Worm (Caenorhabditis elegans) whole organism, L3 larva: Measurements from ENCODE around the gene C02E7.6.

Experiments used
- ZK546.5 ChIP-seq: sonication (generic microtip); optimal IDR thresholded peaks from 2 replicates; lab custom pipeline; 2017; ENCODE audit warnings: missing biosample characterization, missing genetic modification characterization
- ama-1 ChIP-seq: fragments of 150-350 bp; optimal IDR thresholded peaks from 2 replicates; lab custom pipeline; 2018
- ceh-28 ChIP-seq: fragments of 150-350 bp; optimal IDR thresholded peaks from 2 replicates; lab custom pipeline; 2014; ENCODE audit warnings: missing biosample characterization, missing genetic modification reagents, missing genetic modification characterization
- lin-39 ChIP-seq: fragments of 150-350 bp; optimal IDR thresholded peaks from 2 replicates; lab custom pipeline; 2018; ENCODE audit warnings: missing biosample characterization, missing genetic modification reagents, missing genetic modification characterization
- nhr-237 ChIP-seq: fragments of 150-350 bp; optimal IDR thresholded peaks from 2 replicates; lab custom pipeline; 2014; ENCODE audit warnings: missing biosample characterization, missing genetic modification characterization
- snpc-4 ChIP-seq: fragments of 150-350 bp; optimal IDR thresholded peaks from 2 replicates; lab custom pipeline; 2014; ENCODE audit warnings: missing biosample characterization, missing genetic modification characterization

- TF ChIP-seq nhr-237 (tag; lab: Kevin White, UChicago) (no peak), ceh-28 (tag; lab: Kevin White, UChicago) (no peak), lin-39 (tag; lab: Kevin White, UChicago) (no peak), ama-1 (no peak), ZK546.5 (tag; lab: Kevin White, UChicago) (no peak), snpc-4 (tag; lab: Kevin White, UChicago) (no peak)
Measured at ce11 chrV:4967238-4967637, 48.2 kb downstream of the C02E7.6 start.
